Fruit fly (Drosophila melanogaster) whole organism, embryonic: Measurements from ENCODE around the gene robo3.
A peak's percentile ranks its signal among the peaks of the same experiment; 100 is the strongest.

Source experiments
- CG11696 ChIP-seq: fragments of 200-800 bp; sonication (Bioruptor generic); IDR thresholded peaks from 2 replicates; pipeline ENCODE4 v1.3.6; 2022; ENCODE audit warnings: missing biosample characterization, missing genetic modification characterization
- CG12299 ChIP-seq: fragments of 200-800 bp; sonication (Bioruptor generic); optimal IDR thresholded peaks from 2 replicates; lab custom pipeline; 2018; ENCODE audit warnings: missing biosample characterization, mild to moderate bottlenecking, missing genetic modification characterization
- CG1233 ChIP-seq: fragments of 200-800 bp; sonication (Bioruptor generic); optimal IDR thresholded peaks from 4 replicates; lab custom pipeline; 2018; ENCODE audit warnings: missing biosample characterization, mild to moderate bottlenecking, missing genetic modification characterization
- CG12391 ChIP-seq: fragments of 200-800 bp; sonication (Bioruptor generic); optimal IDR thresholded peaks from 3 replicates; lab custom pipeline; 2018; ENCODE audit warnings: missing biosample characterization, mild to moderate bottlenecking, missing genetic modification characterization, moderate library complexity
- CG12769 ChIP-seq: fragments of 200-800 bp; sonication (Bioruptor generic); optimal IDR thresholded peaks from 2 replicates; lab custom pipeline; 2019; ENCODE audit warnings: missing biosample characterization, mild to moderate bottlenecking, missing genetic modification characterization, moderate library complexity
- CG13894 ChIP-seq: fragments of 200-800 bp; sonication (Bioruptor generic); optimal IDR thresholded peaks from 3 replicates; lab custom pipeline; 2018; ENCODE audit warnings: missing biosample characterization, mild to moderate bottlenecking, missing genetic modification characterization, moderate library complexity
- CG16779 ChIP-seq: fragments of 200-800 bp; sonication (Bioruptor generic); IDR thresholded peaks from 2 replicates; pipeline ENCODE4 v1.3.6; 2022; ENCODE audit warnings: missing biosample characterization, missing genetic modification characterization
- CG17359 ChIP-seq: fragments of 200-800 bp; sonication (Bioruptor generic); optimal IDR thresholded peaks from 3 replicates; lab custom pipeline; 2018; ENCODE audit warnings: missing biosample characterization, mild to moderate bottlenecking, missing genetic modification characterization, moderate library complexity
- CG17829 ChIP-seq: fragments of 200-800 bp; optimal IDR thresholded peaks from 2 replicates; lab custom pipeline; 2019; ENCODE audit warnings: missing biosample characterization, mild to moderate bottlenecking, missing genetic modification characterization, moderate library complexity
- CG1792 ChIP-seq: fragments of 200-800 bp; sonication (Bioruptor generic); optimal IDR thresholded peaks from 2 replicates; lab custom pipeline; 2016; ENCODE audit warnings: missing biosample characterization, missing genetic modification characterization
- CG18764 ChIP-seq: fragments of 200-800 bp; sonication (Bioruptor generic); optimal IDR thresholded peaks from 3 replicates; lab custom pipeline; 2016; ENCODE audit warnings: missing biosample characterization, missing genetic modification characterization
- CG2712 ChIP-seq: fragments of 200-800 bp; optimal IDR thresholded peaks from 3 replicates; lab custom pipeline; 2019; ENCODE audit warnings: missing biosample characterization, mild to moderate bottlenecking, missing genetic modification characterization, moderate library complexity
- CG30403 ChIP-seq: fragments of 200-800 bp; sonication (Bioruptor generic); optimal IDR thresholded peaks from 3 replicates; lab custom pipeline; 2016; ENCODE audit warnings: missing biosample characterization, missing genetic modification characterization
- CG31441 ChIP-seq: fragments of 200-800 bp; sonication (Bioruptor generic); IDR thresholded peaks from 2 replicates; pipeline ENCODE4 v1.3.6; 2022; ENCODE audit warnings: missing biosample characterization, missing genetic modification characterization
- CG32772 ChIP-seq: fragments of 200-800 bp; sonication (Bioruptor generic); IDR thresholded peaks from 2 replicates; pipeline ENCODE4 v1.3.6; 2022; ENCODE audit warnings: missing biosample characterization, missing genetic modification characterization
- CG4328 ChIP-seq: fragments of 200-800 bp; sonication (Bioruptor generic); optimal IDR thresholded peaks from 3 replicates; lab custom pipeline; 2017; ENCODE audit warnings: missing biosample characterization, missing genetic modification reagents, missing genetic modification characterization
- CrebB ChIP-seq: fragments of 200-800 bp; sonication (Bioruptor generic); optimal IDR thresholded peaks from 3 replicates; lab custom pipeline; 2018; ENCODE audit warnings: missing biosample characterization, mild to moderate bottlenecking, missing genetic modification characterization
- Dbx ChIP-seq: fragments of 200-800 bp; sonication (Bioruptor generic); IDR thresholded peaks from 3 replicates; pipeline ENCODE4 v1.3.6; 2022; ENCODE audit warnings: missing biosample characterization, missing genetic modification characterization
- Deaf1 ChIP-seq: fragments of 200-800 bp; optimal IDR thresholded peaks from 3 replicates; lab custom pipeline; 2019; ENCODE audit warnings: missing biosample characterization, mild to moderate bottlenecking, missing genetic modification characterization, moderate library complexity
- Doc3 ChIP-seq: fragments of 200-800 bp; sonication (Bioruptor generic); IDR thresholded peaks from 3 replicates; pipeline ENCODE4 v1.3.6; 2022; ENCODE audit warnings: missing biosample characterization, missing genetic modification characterization; ENCODE audit not compliant: partially characterized antibody
- Elba2 ChIP-seq: fragments of 200-800 bp; sonication (Bioruptor generic); optimal IDR thresholded peaks from 3 replicates; lab custom pipeline; 2016; ENCODE audit warnings: missing biosample characterization, missing genetic modification characterization
- Ets65A ChIP-seq: fragments of 200-800 bp; sonication (Bioruptor generic); peaks from one replicate; lab custom pipeline; 2016; ENCODE audit warnings: missing biosample characterization, missing genetic modification characterization
- Fer2 ChIP-seq: fragments of 200-800 bp; sonication (Bioruptor generic); optimal IDR thresholded peaks from 2 replicates; lab custom pipeline; 2018; ENCODE audit warnings: missing biosample characterization, mild to moderate bottlenecking, missing genetic modification characterization, moderate library complexity
- H15 ChIP-seq: fragments of 200-800 bp; sonication (Bioruptor generic); IDR thresholded peaks from 3 replicates; pipeline ENCODE4 v1.3.6; 2022; ENCODE audit warnings: missing biosample characterization, missing genetic modification characterization
- HHEX ChIP-seq: fragments of 200-800 bp; sonication (Bioruptor generic); optimal IDR thresholded peaks from 3 replicates; lab custom pipeline; 2017; ENCODE audit warnings: missing biosample characterization, mild to moderate bottlenecking, missing genetic modification characterization, missing genetic modification reagents
- Lhr ChIP-seq: fragments of 200-800 bp; sonication (Bioruptor generic); optimal IDR thresholded peaks from 3 replicates; lab custom pipeline; 2017; ENCODE audit warnings: mild to moderate bottlenecking, missing biosample characterization, missing genetic modification reagents, missing genetic modification characterization
- Meics ChIP-seq: fragments of 200-800 bp; sonication (Bioruptor generic); optimal IDR thresholded peaks from 2 replicates; lab custom pipeline; 2017; ENCODE audit warnings: missing biosample characterization, mild to moderate bottlenecking, missing genetic modification characterization
- NC2β ChIP-seq: fragments of 200-800 bp; sonication (Bioruptor generic); optimal IDR thresholded peaks from 2 replicates; lab custom pipeline; 2016; ENCODE audit warnings: missing biosample characterization, missing genetic modification characterization
- Optix ChIP-seq: fragments of 200-800 bp; sonication (Bioruptor generic); IDR thresholded peaks from 3 replicates; pipeline ENCODE4 v1.3.6; 2022; ENCODE audit warnings: missing biosample characterization, missing genetic modification characterization
- Rfx ChIP-seq: fragments of 200-800 bp; sonication (Bioruptor generic); IDR thresholded peaks from 2 replicates; pipeline ENCODE4 v1.3.6; 2022; ENCODE audit warnings: missing biosample characterization, missing genetic modification characterization
- Side ChIP-seq: fragments of 200-800 bp; sonication (Bioruptor generic); optimal IDR thresholded peaks from 2 replicates; lab custom pipeline; 2016; ENCODE audit warnings: missing biosample characterization, missing genetic modification characterization
- Xbp1 ChIP-seq: fragments of 200-800 bp; sonication (Bioruptor generic); optimal IDR thresholded peaks from 3 replicates; lab custom pipeline; 2016; ENCODE audit warnings: missing biosample characterization, mild to moderate bottlenecking, missing genetic modification characterization
- ac ChIP-seq: fragments of 200-800 bp; sonication (Bioruptor generic); optimal IDR thresholded peaks from 3 replicates; lab custom pipeline; 2017; ENCODE audit warnings: missing biosample characterization, mild to moderate bottlenecking, missing genetic modification characterization
- ara ChIP-seq: fragments of 200-800 bp; sonication (Bioruptor generic); IDR thresholded peaks from 2 replicates; pipeline ENCODE4 v1.3.6; 2022; ENCODE audit warnings: missing biosample characterization, missing genetic modification characterization
- ash1 ChIP-seq: fragments of 200-800 bp; sonication (Bioruptor generic); optimal IDR thresholded peaks from 2 replicates; lab custom pipeline; 2018; ENCODE audit warnings: missing biosample characterization, mild to moderate bottlenecking, missing genetic modification characterization
- br ChIP-seq: fragments of >200 bp; optimal IDR thresholded peaks from 2 replicates; lab custom pipeline; 2017
- chm ChIP-seq: fragments of 200-800 bp; sonication (Bioruptor generic); IDR thresholded peaks from 2 replicates; pipeline ENCODE4 v1.3.6; 2022; ENCODE audit warnings: missing biosample characterization, missing genetic modification characterization
- fd96Cb ChIP-seq: fragments of 200-800 bp; sonication (Bioruptor generic); optimal IDR thresholded peaks from 2 replicates; lab custom pipeline; 2018; ENCODE audit warnings: missing biosample characterization, mild to moderate bottlenecking, missing genetic modification characterization, moderate library complexity
- fu2 ChIP-seq: fragments of 200-800 bp; sonication (Bioruptor generic); optimal IDR thresholded peaks from 2 replicates; lab custom pipeline; 2016; ENCODE audit warnings: missing biosample characterization, missing genetic modification characterization
- kay ChIP-seq: fragments of 200-800 bp; sonication (Bioruptor generic); optimal IDR thresholded peaks from 2 replicates; lab custom pipeline; 2016; ENCODE audit warnings: missing biosample characterization, missing genetic modification characterization
- luna ChIP-seq: fragments of 200-800 bp; sonication (Bioruptor generic); optimal IDR thresholded peaks from 2 replicates; lab custom pipeline; 2016; ENCODE audit warnings: missing biosample characterization, missing genetic modification characterization
- nmo ChIP-seq: fragments of 200-800 bp; sonication (Bioruptor generic); optimal IDR thresholded peaks from 2 replicates; lab custom pipeline; 2018; ENCODE audit warnings: missing biosample characterization, mild to moderate bottlenecking, missing genetic modification characterization, moderate library complexity
- oc ChIP-seq: fragments of 200-800 bp; sonication (Bioruptor generic); optimal IDR thresholded peaks from 2 replicates; lab custom pipeline; 2018; ENCODE audit warnings: missing biosample characterization, mild to moderate bottlenecking, missing genetic modification characterization, moderate library complexity
- onecut ChIP-seq: fragments of 200-800 bp; sonication (Bioruptor generic); IDR thresholded peaks from 2 replicates; pipeline ENCODE4 v1.3.6; 2022; ENCODE audit warnings: missing biosample characterization, missing genetic modification characterization
- otp ChIP-seq: fragments of 200-800 bp; sonication (Bioruptor generic); IDR thresholded peaks from 3 replicates; pipeline ENCODE4, ENCODE4 v1.3.6; 2022; ENCODE audit warnings: missing biosample characterization, missing genetic modification characterization
- prd ChIP-seq, 3 experiments: fragments of >200 bp in 2 of 3; fragments of 200-800 bp in 1 of 3; sonication (Bioruptor generic) in 1 of 3; optimal IDR thresholded peaks in 2 of 3; IDR thresholded peaks in 1 of 3; 2 replicates in 2 of 3; 3 replicates in 1 of 3; pipeline versions ENCODE4 v1.3.6 to Lab custom; 2017 to 2022; ENCODE audit warnings: missing biosample characterization in 1 of 3, missing genetic modification characterization in 1 of 3
- shn ChIP-seq: fragments of 200-800 bp; sonication (Bioruptor generic); optimal IDR thresholded peaks from 3 replicates; lab custom pipeline; 2016; ENCODE audit warnings: missing biosample characterization, missing genetic modification characterization
- stwl ChIP-seq: fragments of 200-800 bp; sonication (Bioruptor generic); optimal IDR thresholded peaks from 3 replicates; lab custom pipeline; 2018; ENCODE audit warnings: missing biosample characterization, mild to moderate bottlenecking, missing genetic modification characterization, moderate library complexity
- tna ChIP-seq: fragments of 200-800 bp; sonication (Bioruptor generic); IDR thresholded peaks from 2 replicates; pipeline ENCODE4 v1.3.6; 2022; ENCODE audit warnings: missing biosample characterization, missing genetic modification characterization; ENCODE audit not compliant: partially characterized antibody
- unpg ChIP-seq: fragments of 200-800 bp; sonication (Bioruptor generic); optimal IDR thresholded peaks from 3 replicates; lab custom pipeline; 2018; ENCODE audit warnings: missing biosample characterization, mild to moderate bottlenecking, missing genetic modification characterization, moderate library complexity
- vvl ChIP-seq: fragments of 200-800 bp; sonication (Bioruptor generic); IDR thresholded peaks from 2 replicates; pipeline ENCODE4 v1.3.6; 2022; ENCODE audit warnings: missing biosample characterization, missing genetic modification characterization

The robo3 gene

dm6 chr2L:1214465-1214864 is 41.8 kb upstream of the robo3 start (continued):
- no peak for TF ChIP-seq Deaf1 (tag; lab: Kevin White, UChicago)
- TF ChIP-seq CrebB (tag; lab: Kevin White, UChicago): no peak
- 0 out of 2 replicates have a peak, but pooled peaks have one; percentile 36 for TF ChIP-seq Rfx (GFP tag; lab: Robert Waterston, UW)
- TF ChIP-seq chm: no peak
- TF ChIP-seq ac (GFP tag; lab: Kevin White, UChicago): no peak
- no peak for TF ChIP-seq Lhr (GFP tag; lab: Kevin White, UChicago)
- TF ChIP-seq unpg (GFP tag; lab: Kevin White, UChicago): peak; percentile 51
- TF ChIP-seq shn (GFP tag; lab: Kevin White, UChicago): no peak
- TF ChIP-seq ash1 (GFP tag; lab: Kevin White, UChicago): no peak
- no peak for TF ChIP-seq CG4328 (GFP tag; lab: Kevin White, UChicago)
- no peak for TF ChIP-seq Fer2 (tag; lab: Kevin White, UChicago)
- no peak for TF ChIP-seq oc
- TF ChIP-seq CG11696 (GFP tag; lab: Robert Waterston, UW): 0 out of 2 replicates have a peak, but pooled peaks have one; percentile 14
- TF ChIP-seq luna: no peak
- no peak for TF ChIP-seq Doc3
- TF ChIP-seq CG1792: no peak
- TF ChIP-seq CG1233 (GFP tag; lab: Kevin White, UChicago): peak; percentile 16
- peak; percentile 14 for TF ChIP-seq HHEX
- peak; percentile 34; the same call in 1 of the 2 replicates for TF ChIP-seq CG32772
- no peak for TF ChIP-seq kay (GFP tag; lab: Kevin White, UChicago)
- peak; percentile 39 for TF ChIP-seq CG12391 (tag; lab: Kevin White, UChicago)
- TF ChIP-seq prd (optimal IDR thresholded peaks at IDR 0.05; lab: Kevin White, UChicago): no peak
- peak; percentile 76 for TF ChIP-seq prd (GFP tag; IDR thresholded peaks at IDR 0.05; lab: Robert Waterston, UW)
- no peak for TF ChIP-seq onecut (GFP tag; lab: Robert Waterston, UW)
- TF ChIP-seq CG17359 (tag; lab: Kevin White, UChicago): peak; percentile 41
- 0 out of 3 replicates have a peak, but pooled peaks have one; percentile 39 for TF ChIP-seq Dbx (GFP tag; lab: Robert Waterston, UW)
- no peak for TF ChIP-seq NC2β (GFP tag; lab: Kevin White, UChicago)
- TF ChIP-seq CG30403 (GFP tag; lab: Kevin White, UChicago): peak; percentile 43
- no peak for TF ChIP-seq CG13894
- TF ChIP-seq H15 (GFP tag; lab: Robert Waterston, UW): no peak
- no peak for TF ChIP-seq CG18764
- peak; percentile 52 for TF ChIP-seq CG31441 (GFP tag; lab: Robert Waterston, UW)
- TF ChIP-seq ara (GFP tag; lab: Robert Waterston, UW): no peak; the same call in 1 of the 2 replicates
- peak; percentile 48 for TF ChIP-seq Meics (GFP tag; lab: Kevin White, UChicago)
- TF ChIP-seq br (lab: Kevin White, UChicago): no peak
- TF ChIP-seq CG16779 (GFP tag; lab: Robert Waterston, UW): no peak
- TF ChIP-seq Optix (GFP tag; lab: Robert Waterston, UW): peak; percentile 46; the same call in 1 of the 3 replicates
- peak; percentile 92 for TF ChIP-seq Ets65A (GFP tag; lab: Kevin White, UChicago)
- TF ChIP-seq otp: 0 out of 3 replicates have a peak, but pooled peaks have one; percentile 47
- TF ChIP-seq Side (GFP tag; lab: Kevin White, UChicago): no peak
- TF ChIP-seq Elba2 (GFP tag; lab: Kevin White, UChicago): no peak
- peak; percentile 79 for TF ChIP-seq vvl (GFP tag; lab: Robert Waterston, UW)
- TF ChIP-seq CG12769: peak; percentile 15
- peak; percentile 51 for TF ChIP-seq fd96Cb (tag; lab: Kevin White, UChicago)
- TF ChIP-seq CG17829 (tag; lab: Kevin White, UChicago): peak; percentile 13
- peak; percentile 48 for TF ChIP-seq Xbp1
- TF ChIP-seq stwl (tag; lab: Kevin White, UChicago): no peak
- TF ChIP-seq fu2 (GFP tag; lab: Kevin White, UChicago): no peak
- TF ChIP-seq nmo: peak; percentile 45
- no peak for TF ChIP-seq tna (GFP tag; lab: Robert Waterston, UW)
- TF ChIP-seq CG12299: no peak
- TF ChIP-seq CG2712 (tag; lab: Kevin White, UChicago): peak; percentile 58
